Worm (Caenorhabditis elegans): ENCODE data around the gene unc-39.
A peak's percentile ranks its signal among the peaks of the same experiment; 100 is the strongest.

unc-39 gene

ce11 chrV:14366487-14366962 lies 6.3 kb upstream of the unc-39 start:
- TF ChIP-seq cebp-1 (GFP tag; IDR thresholded peaks at IDR 0.05) (no peak), cebp-1 (tag; optimal IDR thresholded peaks at IDR 0.05) (peak; percentile 57), K12H6.12 (tag; optimal IDR thresholded peaks at IDR 0.05) (peak; percentile 48), lin-26 (GFP tag; IDR thresholded peaks at IDR 0.05) (peak; percentile 51; the same call in 1 of the 2 replicates), zfh-2 (GFP tag; conservative IDR thresholded peaks at IDR 0.05) (peak; percentile 99), mcd-1 (GFP tag; IDR thresholded peaks at IDR 0.05) (peak; percentile 60), chd-7 (tag; optimal IDR thresholded peaks at IDR 0.05) (peak; percentile 41), F52B5.7 (tag; optimal IDR thresholded peaks at IDR 0.05) (peak; percentile 31), atf-7 (tag; optimal IDR thresholded peaks at IDR 0.05) (no peak), hmg-20 (GFP tag; IDR thresholded peaks at IDR 0.05) (0 out of 2 replicates have a peak, but pooled peaks have one; percentile 34), B0261.1 (tag; optimal IDR thresholded peaks at IDR 0.05) (no peak), dpl-1 (GFP tag; optimal IDR thresholded peaks at IDR 0.05) (no peak), snpc-4 (GFP tag; optimal IDR thresholded peaks at IDR 0.05) (no peak), snpc-4 (tag; optimal IDR thresholded peaks at IDR 0.05) (peak in 2 of 4 experiments; percentile 55 to 58), Y67H2A.10 (GFP tag; conservative IDR thresholded peaks at IDR 0.05) (no peak), madf-3 (GFP tag; IDR thresholded peaks at IDR 0.05) (no peak), Y79H2A.3 (GFP tag; conservative IDR thresholded peaks at IDR 0.05) (no peak), lin-40 (tag; optimal IDR thresholded peaks at IDR 0.05) (peak; percentile 66), ztf-18 (tag; optimal IDR thresholded peaks at IDR 0.05) (peak; percentile 36), tbp1 (GFP tag; optimal IDR thresholded peaks at IDR 0.05) (peak; percentile 34), nhr-179 (tag; optimal IDR thresholded peaks at IDR 0.05) (no peak), egrh-3 (GFP tag; IDR thresholded peaks at IDR 0.05) (peak; percentile 86), dox-1 (GFP tag; IDR thresholded peaks at IDR 0.05) (0 out of 2 replicates have a peak, but pooled peaks have one; percentile 39), nfyb-1 (GFP tag; IDR thresholded peaks at IDR 0.05) (peak; percentile 39; the same call in 1 of the 2 replicates), unc-130 (GFP tag; optimal IDR thresholded peaks at IDR 0.05) (no peak), nhr-80 (tag; optimal IDR thresholded peaks at IDR 0.05) (peak; percentile 28), F55B11.4 (tag; optimal IDR thresholded peaks at IDR 0.05; ENCODE audit: borderline replicate concordance, insufficient read depth) (no peak), K11D2.4 (GFP tag; IDR thresholded peaks at IDR 0.05) (peak; percentile 68), die-1 (tag; optimal IDR thresholded peaks at IDR 0.05) (peak; percentile 16), F49E8.2 (tag; optimal IDR thresholded peaks at IDR 0.05; ENCODE audit: insufficient read depth) (no peak), rec-8 (tag; optimal IDR thresholded peaks at IDR 0.05) (no peak), madf-6 (GFP tag; IDR thresholded peaks at IDR 0.05) (no peak), gei-17 (GFP tag; optimal IDR thresholded peaks at IDR 0.05) (peak; percentile 40), nhr-120 (GFP tag; IDR thresholded peaks at IDR 0.05) (no peak), pbrm-1 (GFP tag; IDR thresholded peaks at IDR 0.05) (0 out of 2 replicates have a peak, but pooled peaks have one; percentile 40), tlf-1 (GFP tag; optimal IDR thresholded peaks at IDR 0.05) (no peak), lin-35 (GFP tag; optimal IDR thresholded peaks at IDR 0.05) (peak in 1 of 3 experiments; percentile 25), nhr-90 (tag; optimal IDR thresholded peaks at IDR 0.05) (peak; percentile 5)

Data from whole organism, young adult.